Fruit fly (Drosophila melanogaster): ENCODE data around the gene CG12096.

Gene CG12096

dm6 chrX:13138887-13139286, 20.5 kb upstream of the CG12096 start, which contains the start of gene CG32645:
CG32645 (plus strand) TSS chrX:13139199.
- peak; percentile 52 for TF ChIP-seq CG14655 (GFP tag; optimal IDR thresholded peaks at IDR 0.05)
- TF ChIP-seq CG34367 (tag; optimal IDR thresholded peaks at IDR 0.05) = no peak
- TF ChIP-seq Snoo (tag; optimal IDR thresholded peaks at IDR 0.05) = no peak
- no peak for TF ChIP-seq Pif1B (GFP tag; optimal IDR thresholded peaks at IDR 0.05)
- no peak for TF ChIP-seq CG17806 (tag; optimal IDR thresholded peaks at IDR 0.05)
- peak; percentile 45; the same call in 1 of the 3 replicates for TF ChIP-seq CG4496 (GFP tag; IDR thresholded peaks at IDR 0.05)
- no peak for TF ChIP-seq rn (GFP tag; IDR thresholded peaks at IDR 0.05)
- no peak for TF ChIP-seq CG9948 (tag; optimal IDR thresholded peaks at IDR 0.05)
- no peak for TF ChIP-seq fd96Ca (GFP tag; IDR thresholded peaks at IDR 0.05)
- TF ChIP-seq gl (tag; optimal IDR thresholded peaks at IDR 0.05) = no peak
- peak; percentile 39; the same call in 1 of the 2 replicates for TF ChIP-seq Ets98B (GFP tag; IDR thresholded peaks at IDR 0.05)
- no peak for TF ChIP-seq CG10348 (GFP tag; IDR thresholded peaks at IDR 0.05)
- no peak for TF ChIP-seq D1 (tag; optimal IDR thresholded peaks at IDR 0.05)
- TF ChIP-seq CG13204 (GFP tag; optimal IDR thresholded peaks at IDR 0.05) = no peak
- no peak for TF ChIP-seq CG15710 (tag; optimal IDR thresholded peaks at IDR 0.05)
- no peak for TF ChIP-seq CG12605 (GFP tag; IDR thresholded peaks at IDR 0.05)
- peak; percentile 47 for TF ChIP-seq CG8301 (tag; optimal IDR thresholded peaks at IDR 0.05)

- TF ChIP-seq CG34367 (tag; optimal IDR thresholded peaks at IDR 0.05) (peak; percentile 68), CG8159 (tag; optimal IDR thresholded peaks at IDR 0.05) (peak; percentile 76), CG15710 (tag; optimal IDR thresholded peaks at IDR 0.05) (peak; percentile 74), Pif1B (GFP tag; optimal IDR thresholded peaks at IDR 0.05) (peak; percentile 79), rn (GFP tag; IDR thresholded peaks at IDR 0.05) (0 out of 2 replicates have a peak, but pooled peaks have one; percentile 30), CG8301 (tag; optimal IDR thresholded peaks at IDR 0.05) (peak; percentile 78), Snoo (tag; optimal IDR thresholded peaks at IDR 0.05) (peak; percentile 66), CG9948 (tag; optimal IDR thresholded peaks at IDR 0.05) (peak; percentile 78), CG32121 (GFP tag; IDR thresholded peaks at IDR 0.05) (peak; percentile 88), gl (tag; optimal IDR thresholded peaks at IDR 0.05) (peak; percentile 8), Ets98B (GFP tag; IDR thresholded peaks at IDR 0.05) (peak; percentile 85), CG13204 (GFP tag; optimal IDR thresholded peaks at IDR 0.05) (peak; percentile 21), Pif1A (GFP tag; optimal IDR thresholded peaks at IDR 0.05) (peak; percentile 79), D1 (tag; optimal IDR thresholded peaks at IDR 0.05) (peak; percentile 62), CG12605 (GFP tag; IDR thresholded peaks at IDR 0.05) (peak; percentile 85), CG14655 (GFP tag; optimal IDR thresholded peaks at IDR 0.05) (peak; percentile 80), EcR (GFP tag; optimal IDR thresholded peaks at IDR 0.05) (no peak), CG10348 (GFP tag; IDR thresholded peaks at IDR 0.05) (peak; percentile 36; the same call in 1 of the 2 replicates), fd96Ca (GFP tag; IDR thresholded peaks at IDR 0.05) (peak; percentile 79), CG4496 (GFP tag; IDR thresholded peaks at IDR 0.05) (peak; percentile 90), CG17806 (tag; optimal IDR thresholded peaks at IDR 0.05) (peak; percentile 80)
Observed at dm6 chrX:13143100-13143499, 16.3 kb upstream of the CG12096 start.

- TF ChIP-seq CG13204 (GFP tag; optimal IDR thresholded peaks at IDR 0.05) (no peak), CG9948 (tag; optimal IDR thresholded peaks at IDR 0.05) (no peak), CG14655 (GFP tag; optimal IDR thresholded peaks at IDR 0.05) (no peak), fd96Ca (GFP tag; IDR thresholded peaks at IDR 0.05) (no peak), EcR (GFP tag; optimal IDR thresholded peaks at IDR 0.05) (no peak), D1 (tag; optimal IDR thresholded peaks at IDR 0.05) (no peak), Pif1A (GFP tag; optimal IDR thresholded peaks at IDR 0.05) (no peak), CG17806 (tag; optimal IDR thresholded peaks at IDR 0.05) (no peak), CG12605 (GFP tag; IDR thresholded peaks at IDR 0.05) (no peak), CG34367 (tag; optimal IDR thresholded peaks at IDR 0.05) (no peak), CG4496 (GFP tag; IDR thresholded peaks at IDR 0.05) (no peak), CG32121 (GFP tag; IDR thresholded peaks at IDR 0.05) (no peak), Pif1B (GFP tag; optimal IDR thresholded peaks at IDR 0.05) (no peak)
Observed at dm6 chrX:13145858-13146257, 13.5 kb upstream of the CG12096 start.

dm6 chrX:13149083-13149482, 10.3 kb upstream of the CG12096 start:
- TF ChIP-seq CG4496 (GFP tag; IDR thresholded peaks at IDR 0.05) = peak; percentile 28; the same call in 1 of the 3 replicates
- TF ChIP-seq Ets98B (GFP tag; IDR thresholded peaks at IDR 0.05) = peak; percentile 33; the same call in 1 of the 2 replicates
- TF ChIP-seq rn (GFP tag; IDR thresholded peaks at IDR 0.05) = no peak
- no peak for TF ChIP-seq CG15710 (tag; optimal IDR thresholded peaks at IDR 0.05)
- 0 out of 2 replicates have a peak, but pooled peaks have one; percentile 34 for TF ChIP-seq CG12605 (GFP tag; IDR thresholded peaks at IDR 0.05)

dm6 chrX:13154783-13155182, 4.6 kb upstream of the CG12096 start, which contains the start of the genes CG4318 and CG4332:
CG4318 (minus strand) TSS chrX:13154924.
CG4332 (plus strand) TSS chrX:13155038.
- TF ChIP-seq Pif1A (GFP tag; optimal IDR thresholded peaks at IDR 0.05) (no peak), CG14655 (GFP tag; optimal IDR thresholded peaks at IDR 0.05) (no peak), Pif1B (GFP tag; optimal IDR thresholded peaks at IDR 0.05) (no peak), EcR (GFP tag; optimal IDR thresholded peaks at IDR 0.05) (peak; percentile 2), CG10348 (GFP tag; IDR thresholded peaks at IDR 0.05) (no peak)

dm6 chrX:13172865-13173264, 13.5 kb downstream of the CG12096 start:
- no peak for TF ChIP-seq CG13204 (GFP tag; optimal IDR thresholded peaks at IDR 0.05)
- TF ChIP-seq CG12605 (GFP tag; IDR thresholded peaks at IDR 0.05) = no peak
- TF ChIP-seq CG15710 (tag; optimal IDR thresholded peaks at IDR 0.05) = no peak
- TF ChIP-seq Pif1B (GFP tag; optimal IDR thresholded peaks at IDR 0.05) = no peak
- no peak for TF ChIP-seq CG34367 (tag; optimal IDR thresholded peaks at IDR 0.05)
- TF ChIP-seq CG8301 (tag; optimal IDR thresholded peaks at IDR 0.05) = no peak
- TF ChIP-seq Pif1A (GFP tag; optimal IDR thresholded peaks at IDR 0.05) = no peak
- TF ChIP-seq gl (tag; optimal IDR thresholded peaks at IDR 0.05) = no peak
- no peak for TF ChIP-seq EcR (GFP tag; optimal IDR thresholded peaks at IDR 0.05)
- no peak for TF ChIP-seq Ets98B (GFP tag; IDR thresholded peaks at IDR 0.05)
